Fruit fly (Drosophila melanogaster) whole organism, embryonic: ENCODE measurements around the gene kis.
A peak's percentile ranks its signal among the peaks of the same experiment; 100 is the strongest.

Experiments used
- Ada2b ChIP-seq: fragments of 200-800 bp; sonication (Bioruptor generic); IDR thresholded peaks from 2 replicates; pipeline ENCODE4 v1.3.6; 2022; ENCODE audit warnings: missing biosample characterization, missing genetic modification characterization
- BEAF-32 ChIP-seq: fragments of 200-800 bp; sonication (Bioruptor generic); optimal IDR thresholded peaks from 3 replicates; lab custom pipeline; 2017; ENCODE audit warnings: missing biosample characterization, missing genetic modification characterization, mild to moderate bottlenecking, moderate library complexity, missing genetic modification reagents
- CG10209 ChIP-seq: fragments of 200-800 bp; sonication (Bioruptor generic); optimal IDR thresholded peaks from 3 replicates; lab custom pipeline; 2017; ENCODE audit warnings: missing biosample characterization, mild to moderate bottlenecking, missing genetic modification characterization, missing genetic modification reagents
- CG10543 ChIP-seq: fragments of 200-800 bp; sonication (Bioruptor generic); optimal IDR thresholded peaks from 3 replicates; lab custom pipeline; 2017; ENCODE audit warnings: missing biosample characterization, mild to moderate bottlenecking, missing genetic modification characterization, moderate library complexity
- CG12104 ChIP-seq: fragments of 200-800 bp; sonication (Bioruptor generic); optimal IDR thresholded peaks from 3 replicates; lab custom pipeline; 2016; ENCODE audit warnings: missing biosample characterization, missing genetic modification characterization
- CG15011 ChIP-seq: fragments of 200-800 bp; sonication (Bioruptor generic); optimal IDR thresholded peaks from 3 replicates; lab custom pipeline; 2018; ENCODE audit warnings: missing biosample characterization, mild to moderate bottlenecking, missing genetic modification characterization
- CG16779 ChIP-seq: fragments of 200-800 bp; sonication (Bioruptor generic); IDR thresholded peaks from 2 replicates; pipeline ENCODE4 v1.3.6; 2022; ENCODE audit warnings: missing biosample characterization, missing genetic modification characterization
- CG16815 ChIP-seq: fragments of 200-800 bp; sonication (Bioruptor generic); optimal IDR thresholded peaks from 3 replicates; lab custom pipeline; 2017; ENCODE audit warnings: missing biosample characterization, mild to moderate bottlenecking, missing genetic modification characterization
- CG17359 ChIP-seq: fragments of 200-800 bp; sonication (Bioruptor generic); optimal IDR thresholded peaks from 3 replicates; lab custom pipeline; 2018; ENCODE audit warnings: missing biosample characterization, mild to moderate bottlenecking, missing genetic modification characterization, moderate library complexity
- CG17361 ChIP-seq: fragments of 200-800 bp; sonication (Bioruptor generic); IDR thresholded peaks from 3 replicates; pipeline ENCODE4 v1.3.6; 2022; ENCODE audit warnings: missing biosample characterization, missing genetic modification characterization
- CG17385 ChIP-seq: fragments of 200-800 bp; sonication (Bioruptor generic); optimal IDR thresholded peaks from 3 replicates; lab custom pipeline; 2018; ENCODE audit warnings: missing biosample characterization, mild to moderate bottlenecking, missing genetic modification characterization
- CG18011 ChIP-seq: fragments of 200-800 bp; sonication (Bioruptor generic); optimal IDR thresholded peaks from 2 replicates; lab custom pipeline; 2017; ENCODE audit warnings: missing biosample characterization, missing genetic modification characterization, mild to moderate bottlenecking, moderate library complexity, missing genotype
- CG18619 ChIP-seq: fragments of 200-800 bp; sonication (Bioruptor generic); optimal IDR thresholded peaks from 3 replicates; lab custom pipeline; 2017; ENCODE audit warnings: missing biosample characterization, mild to moderate bottlenecking, missing genetic modification characterization
- CG2199 ChIP-seq: fragments of 200-800 bp; sonication (Bioruptor generic); IDR thresholded peaks from 3 replicates; pipeline ENCODE4 v1.3.6; 2022; ENCODE audit warnings: missing biosample characterization, missing genetic modification characterization
- CG2678 ChIP-seq: fragments of 200-800 bp; sonication (Bioruptor generic); optimal IDR thresholded peaks from 3 replicates; lab custom pipeline; 2019; ENCODE audit warnings: missing biosample characterization, mild to moderate bottlenecking, missing genetic modification characterization, moderate library complexity
- CG31441 ChIP-seq: fragments of 200-800 bp; sonication (Bioruptor generic); IDR thresholded peaks from 2 replicates; pipeline ENCODE4 v1.3.6; 2022; ENCODE audit warnings: missing biosample characterization, missing genetic modification characterization
- CG3838 ChIP-seq: fragments of 200-800 bp; sonication (Bioruptor generic); optimal IDR thresholded peaks from 3 replicates; lab custom pipeline; 2016; ENCODE audit warnings: missing biosample characterization, missing genetic modification characterization
- CG6791 ChIP-seq: fragments of 200-800 bp; sonication (Bioruptor generic); IDR thresholded peaks from 3 replicates; pipeline ENCODE4 v1.3.6; 2022; ENCODE audit warnings: missing biosample characterization, missing genetic modification characterization; ENCODE audit not compliant: partially characterized antibody
- CG6813 ChIP-seq: fragments of 200-800 bp; sonication (Bioruptor generic); optimal IDR thresholded peaks from 2 replicates; lab custom pipeline; 2017; ENCODE audit warnings: missing biosample characterization, missing genetic modification characterization, mild to moderate bottlenecking, moderate library complexity, missing genetic modification reagents
- CG8478 ChIP-seq: fragments of >200 bp; optimal IDR thresholded peaks from 2 replicates; lab custom pipeline; 2018
- CG9609 ChIP-seq: fragments of 200-800 bp; sonication (Bioruptor generic); optimal IDR thresholded peaks from 3 replicates; lab custom pipeline; 2016; ENCODE audit warnings: missing biosample characterization, missing genetic modification characterization
- CG9932 ChIP-seq: fragments of 200-800 bp; sonication (Bioruptor generic); IDR thresholded peaks from 2 replicates; pipeline ENCODE4 v1.3.6; 2022; ENCODE audit warnings: missing biosample characterization, missing genetic modification characterization
- Chrac-16 ChIP-seq: fragments of 200-800 bp; sonication (Bioruptor generic); optimal IDR thresholded peaks from 3 replicates; lab custom pipeline; 2016; ENCODE audit warnings: missing biosample characterization, missing genetic modification characterization
- CkIIα-i1 ChIP-seq: fragments of 200-800 bp; sonication (Bioruptor generic); IDR thresholded peaks from 2 replicates; pipeline ENCODE4 v1.3.6; 2022; ENCODE audit warnings: missing biosample characterization, missing genetic modification characterization
- D19A ChIP-seq: fragments of 200-800 bp; optimal IDR thresholded peaks from 3 replicates; lab custom pipeline; 2019; ENCODE audit warnings: missing biosample characterization, mild to moderate bottlenecking, missing genetic modification characterization, moderate library complexity
- Drgx ChIP-seq: fragments of 200-800 bp; sonication (Bioruptor generic); IDR thresholded peaks from 2 replicates; pipeline ENCODE4 v1.3.6; 2022; ENCODE audit warnings: missing biosample characterization, missing genetic modification characterization
- Fer1 ChIP-seq: fragments of 200-800 bp; sonication (Bioruptor generic); optimal IDR thresholded peaks from 2 replicates; lab custom pipeline; 2017; ENCODE audit warnings: missing biosample characterization, mild to moderate bottlenecking, missing genetic modification characterization
- GATAe ChIP-seq: fragments of 200-800 bp; sonication (Bioruptor generic); conservative IDR thresholded peaks from 2 replicates; pipeline ENCODE4 v1.3.6; 2022; ENCODE audit warnings: missing biosample characterization, missing genetic modification characterization
- Kr ChIP-seq: fragments of 200-800 bp; sonication (Bioruptor generic); optimal IDR thresholded peaks from 2 replicates; lab custom pipeline; 2017; ENCODE audit warnings: missing biosample characterization, mild to moderate bottlenecking, missing genetic modification characterization
- Nf-YB ChIP-seq: fragments of 200-800 bp; sonication (Bioruptor generic); optimal IDR thresholded peaks from 3 replicates; lab custom pipeline; 2019; ENCODE audit warnings: missing biosample characterization, mild to moderate bottlenecking, missing genetic modification characterization, moderate library complexity
- Sry-β ChIP-seq: fragments of 200-800 bp; sonication (Bioruptor generic); optimal IDR thresholded peaks from 2 replicates; lab custom pipeline; 2018; ENCODE audit warnings: missing biosample characterization, mild to moderate bottlenecking, missing genetic modification characterization, moderate library complexity
- bigmax ChIP-seq: fragments of 200-800 bp; sonication (Bioruptor generic); optimal IDR thresholded peaks from 2 replicates; lab custom pipeline; 2018; ENCODE audit warnings: missing biosample characterization, mild to moderate bottlenecking, missing genetic modification characterization
- bsh ChIP-seq, 2 experiments: fragments of 200-800 bp; sonication (Bioruptor generic); optimal IDR thresholded peaks; 2 replicates each; lab custom pipeline; 2017 to 2018; ENCODE audit warnings: mild to moderate bottlenecking in 2 of 2, missing biosample characterization in 2 of 2, missing genetic modification characterization in 2 of 2, moderate library complexity in 1 of 2
- cg ChIP-seq: fragments of 200-800 bp; sonication (Bioruptor generic); optimal IDR thresholded peaks from 3 replicates; lab custom pipeline; 2019; ENCODE audit warnings: missing biosample characterization, mild to moderate bottlenecking, missing genetic modification characterization, moderate library complexity
- corto ChIP-seq: fragments of 200-800 bp; sonication (Bioruptor generic); optimal IDR thresholded peaks from 2 replicates; lab custom pipeline; 2016; ENCODE audit warnings: missing biosample characterization, mild to moderate bottlenecking, missing genetic modification characterization, moderate library complexity
- crol ChIP-seq: fragments of 200-800 bp; sonication (Bioruptor generic); IDR thresholded peaks from 2 replicates; pipeline ENCODE4 v1.3.6; 2022; ENCODE audit warnings: missing biosample characterization, missing genetic modification characterization
- fd3F ChIP-seq: fragments of 200-800 bp; sonication (Bioruptor generic); optimal IDR thresholded peaks from 2 replicates; lab custom pipeline; 2018; ENCODE audit warnings: missing biosample characterization, mild to moderate bottlenecking, missing genetic modification characterization, moderate library complexity
- gem ChIP-seq: fragments of 200-800 bp; sonication (Bioruptor generic); optimal IDR thresholded peaks from 2 replicates; lab custom pipeline; 2019; ENCODE audit warnings: missing biosample characterization, mild to moderate bottlenecking, missing genetic modification characterization, moderate library complexity
- grn ChIP-seq: fragments of 200-800 bp; sonication (Bioruptor generic); optimal IDR thresholded peaks from 3 replicates; lab custom pipeline; 2017; ENCODE audit warnings: missing biosample characterization, missing genetic modification characterization
- jing ChIP-seq: fragments of 200-800 bp; sonication (Bioruptor generic); optimal IDR thresholded peaks from 2 replicates; lab custom pipeline; 2018; ENCODE audit warnings: missing biosample characterization, mild to moderate bottlenecking, missing genetic modification characterization
- mirr ChIP-seq: fragments of 200-800 bp; sonication (Bioruptor generic); optimal IDR thresholded peaks from 3 replicates; lab custom pipeline; 2018; ENCODE audit warnings: missing biosample characterization, mild to moderate bottlenecking, missing genetic modification characterization
- onecut ChIP-seq: fragments of 200-800 bp; sonication (Bioruptor generic); IDR thresholded peaks from 2 replicates; pipeline ENCODE4 v1.3.6; 2022; ENCODE audit warnings: missing biosample characterization, missing genetic modification characterization
- pan ChIP-seq, 4 experiments: fragments of >200 bp in 3 of 4; fragments of 200-800 bp in 1 of 4; sonication (Bioruptor generic) in 1 of 4; optimal IDR thresholded peaks in 3 of 4; IDR thresholded peaks in 1 of 4; 2 replicates each; pipeline versions ENCODE4 v1.3.6 to Lab custom; 2017 to 2022; ENCODE audit warnings: missing biosample characterization in 2 of 4, missing genetic modification characterization in 2 of 4, mixed read lengths in 1 of 4
- pho ChIP-seq: fragments of 200-800 bp; sonication (Bioruptor generic); optimal IDR thresholded peaks from 2 replicates; lab custom pipeline; 2016; ENCODE audit warnings: missing biosample characterization, missing genetic modification characterization
- phol ChIP-seq: fragments of 200-800 bp; sonication (Bioruptor generic); optimal IDR thresholded peaks from 3 replicates; lab custom pipeline; 2018; ENCODE audit warnings: missing biosample characterization, mild to moderate bottlenecking, missing genetic modification characterization, moderate library complexity
- prd ChIP-seq, 3 experiments: fragments of >200 bp in 2 of 3; fragments of 200-800 bp in 1 of 3; sonication (Bioruptor generic) in 1 of 3; optimal IDR thresholded peaks in 2 of 3; IDR thresholded peaks in 1 of 3; 2 replicates in 2 of 3; 3 replicates in 1 of 3; pipeline versions ENCODE4 v1.3.6 to Lab custom; 2017 to 2022; ENCODE audit warnings: missing biosample characterization in 1 of 3, missing genetic modification characterization in 1 of 3
- tin ChIP-seq: fragments of 200-800 bp; sonication (Bioruptor generic); optimal IDR thresholded peaks from 3 replicates; lab custom pipeline; 2016; ENCODE audit warnings: missing biosample characterization, missing genetic modification characterization
- wdn ChIP-seq: fragments of 200-800 bp; sonication (Bioruptor generic); IDR thresholded peaks from 2 replicates; pipeline ENCODE4 v1.3.6; 2022; ENCODE audit warnings: missing biosample characterization, missing genetic modification characterization

kis gene

dm6 chr2L:247845-248473 lies 2.7 kb downstream of the kis start (continued):
- TF ChIP-seq CkIIα-i1 (GFP tag; lab: Robert Waterston, UW) = no peak
- TF ChIP-seq CG17361 (GFP tag; lab: Robert Waterston, UW) = peak; percentile 80
- TF ChIP-seq CG18619 (GFP tag; lab: Kevin White, UChicago) = peak; percentile 73
- TF ChIP-seq BEAF-32 (GFP tag; lab: Kevin White, UChicago) = no peak
- no peak for TF ChIP-seq prd (optimal IDR thresholded peaks at IDR 0.05; lab: Kevin White, UChicago)
- TF ChIP-seq prd (GFP tag; IDR thresholded peaks at IDR 0.05; lab: Robert Waterston, UW) = peak; percentile 43
- TF ChIP-seq pho (GFP tag; lab: Kevin White, UChicago) = peak; percentile 5
- TF ChIP-seq bigmax (GFP tag; lab: Kevin White, UChicago) = no peak
- peak; percentile 50 for TF ChIP-seq fd3F
- TF ChIP-seq CG9609 (GFP tag; lab: Kevin White, UChicago) = peak; percentile 6
- peak; percentile 36 for TF ChIP-seq tin (GFP tag; lab: Kevin White, UChicago)
- peak; percentile 41 to 54 for TF ChIP-seq bsh (GFP tag; optimal IDR thresholded peaks at IDR 0.05; lab: Kevin White, UChicago)
- peak; percentile 80 for TF ChIP-seq CG17385
- peak; percentile 13 for TF ChIP-seq CG3838 (GFP tag; lab: Kevin White, UChicago)
- TF ChIP-seq pan (optimal IDR thresholded peaks at IDR 0.05; lab: Kevin White, UChicago) = no peak
- peak in 1 of 2 experiments; percentile 67 for TF ChIP-seq pan (GFP tag; optimal IDR thresholded peaks at IDR 0.05 in 1 of 2, IDR thresholded peaks at IDR 0.05 in 1 of 2)
- 0 out of 3 replicates have a peak, but pooled peaks have one; percentile 32 for TF ChIP-seq CG2199 (GFP tag; lab: Robert Waterston, UW)
- TF ChIP-seq CG17359 (tag; lab: Kevin White, UChicago) = peak; percentile 54
- peak; percentile 59 for TF ChIP-seq CG6813 (GFP tag; lab: Kevin White, UChicago)
- TF ChIP-seq corto = peak; percentile 7
- peak; percentile 92 for TF ChIP-seq crol
- peak; percentile 5 for TF ChIP-seq CG18011 (GFP tag; lab: Kevin White, UChicago)
- TF ChIP-seq Chrac-16 (GFP tag; lab: Kevin White, UChicago) = peak; percentile 36
- TF ChIP-seq D19A (tag; lab: Kevin White, UChicago) = peak; percentile 51
- no peak for TF ChIP-seq CG8478 (lab: Kevin White, UChicago)
- TF ChIP-seq CG10543 (GFP tag; lab: Kevin White, UChicago) = peak; percentile 78
- peak; percentile 46 for TF ChIP-seq CG16815 (GFP tag; lab: Kevin White, UChicago)
- TF ChIP-seq phol (tag; lab: Kevin White, UChicago) = peak; percentile 49
- TF ChIP-seq mirr (GFP tag; lab: Kevin White, UChicago) = peak; percentile 52
- peak; percentile 73 for TF ChIP-seq Drgx
- TF ChIP-seq gem (tag; lab: Kevin White, UChicago) = peak; percentile 75
- peak; percentile 70 for TF ChIP-seq CG31441 (GFP tag; lab: Robert Waterston, UW)
- TF ChIP-seq CG12104 = peak; percentile 0
- peak; percentile 82 for TF ChIP-seq CG2678 (tag; lab: Kevin White, UChicago)
- TF ChIP-seq grn (GFP tag; lab: Kevin White, UChicago) = no peak
- TF ChIP-seq onecut (GFP tag; lab: Robert Waterston, UW) = no peak
- TF ChIP-seq jing (GFP tag; lab: Kevin White, UChicago) = no peak
- no peak for TF ChIP-seq GATAe (GFP tag; lab: Robert Waterston, UW)
- peak; percentile 53 for TF ChIP-seq CG15011
- no peak for TF ChIP-seq Sry-β (GFP tag; lab: Kevin White, UChicago)
- TF ChIP-seq CG6791 (GFP tag; lab: Robert Waterston, UW) = no peak
- peak; percentile 42 for TF ChIP-seq CG10209 (GFP tag; lab: Kevin White, UChicago)
- peak; percentile 72 for TF ChIP-seq CG9932 (GFP tag; lab: Robert Waterston, UW)
- peak; percentile 43; the same call in 1 of the 2 replicates for TF ChIP-seq wdn
- TF ChIP-seq Ada2b (GFP tag; lab: Robert Waterston, UW) = peak; percentile 33; the same call in 1 of the 2 replicates
- peak; percentile 69 for TF ChIP-seq Fer1 (GFP tag; lab: Kevin White, UChicago)
- no peak for TF ChIP-seq CG16779
- peak; percentile 51 for TF ChIP-seq Nf-YB (GFP tag; lab: Kevin White, UChicago)
- TF ChIP-seq Kr (GFP tag; lab: Kevin White, UChicago) = no peak
- peak; percentile 56 for TF ChIP-seq cg (GFP tag; lab: Kevin White, UChicago)
